Worm (Caenorhabditis elegans) whole organism, young adult: ENCODE data around the gene cpt-5.

Experiments used
- B0019.2 ChIP-seq: fragments of 200-800 bp; sonication (Bioruptor generic); conservative IDR thresholded peaks from 2 replicates; pipeline ENCODE4 v1.3.6; 2022; ENCODE audit warnings: missing genetic modification reagents, missing genetic modification characterization, missing compliant biosample characterization
- F33H1.4 ChIP-seq: fragments of 200-800 bp; sonication (Bioruptor generic); IDR thresholded peaks from 2 replicates; pipeline ENCODE4 v1.3.6; 2022; ENCODE audit warnings: missing genetic modification reagents, missing genetic modification characterization, missing compliant biosample characterization
- K12H6.12 ChIP-seq: fragments of 200-800 bp; sonication (Bioruptor generic); optimal IDR thresholded peaks from 2 replicates; lab custom pipeline; 2018; ENCODE audit warnings: mild to moderate bottlenecking, missing genetic modification characterization, missing compliant biosample characterization
- T07F8.4 ChIP-seq: sonication (generic microtip); optimal IDR thresholded peaks from 2 replicates; lab custom pipeline; 2016; ENCODE audit warnings: mild to moderate bottlenecking, missing genetic modification characterization, moderate library complexity, missing compliant biosample characterization
- Y67H2A.10 ChIP-seq: fragments of 200-800 bp; sonication (Bioruptor generic); conservative IDR thresholded peaks from 2 replicates; pipeline ENCODE4 v1.3.6; 2022; ENCODE audit warnings: missing genetic modification reagents, missing genetic modification characterization, missing compliant biosample characterization
- Y79H2A.3 ChIP-seq: fragments of 200-800 bp; sonication (Bioruptor generic); conservative IDR thresholded peaks from 2 replicates; pipeline ENCODE4 v1.3.6; 2022; ENCODE audit warnings: missing genetic modification reagents, missing genetic modification characterization, missing compliant biosample characterization
- aptf-3 ChIP-seq: fragments of 200-800 bp; sonication (Bioruptor generic); IDR thresholded peaks from 2 replicates; pipeline ENCODE4 v1.3.6; 2022; ENCODE audit warnings: missing genetic modification characterization, missing compliant biosample characterization
- atf-7 ChIP-seq: sonication (generic microtip); optimal IDR thresholded peaks from 2 replicates; lab custom pipeline; 2017; ENCODE audit warnings: mild to moderate bottlenecking, missing genetic modification characterization, missing compliant biosample characterization
- attf-3 ChIP-seq: fragments of 200-800 bp; sonication (Bioruptor generic); conservative IDR thresholded peaks from 2 replicates; pipeline ENCODE4 v1.3.6; 2022; ENCODE audit warnings: missing genetic modification reagents, missing genetic modification characterization, missing compliant biosample characterization
- attf-5 ChIP-seq: fragments of 200-800 bp; sonication (Bioruptor generic); optimal IDR thresholded peaks from 2 replicates; lab custom pipeline; 2018; ENCODE audit warnings: mild to moderate bottlenecking, missing genetic modification characterization, missing compliant biosample characterization
- cebp-1 ChIP-seq, 2 experiments: fragments of 200-800 bp in 1 of 2; sonication (Bioruptor generic) in 1 of 2; sonication (generic microtip) in 1 of 2; IDR thresholded peaks in 1 of 2; optimal IDR thresholded peaks in 1 of 2; 2 replicates each; pipeline versions ENCODE4 v1.3.6 to Lab custom; 2017 to 2022; ENCODE audit warnings: missing compliant biosample characterization in 2 of 2, missing genetic modification characterization in 2 of 2, mild to moderate bottlenecking in 1 of 2, missing genetic modification reagents in 1 of 2, moderate library complexity in 1 of 2
- ceh-100 ChIP-seq: fragments of 200-800 bp; sonication (Bioruptor generic); IDR thresholded peaks from 2 replicates; pipeline ENCODE4 v1.3.6; 2022; ENCODE audit warnings: missing genetic modification reagents, missing genetic modification characterization, missing compliant biosample characterization
- ceh-40 ChIP-seq: fragments of 200-800 bp; sonication (Bioruptor generic); IDR thresholded peaks from 2 replicates; pipeline ENCODE4 v1.3.6; 2022; ENCODE audit warnings: missing genetic modification characterization, missing compliant biosample characterization
- ceh-91 ChIP-seq: fragments of 200-800 bp; sonication (Bioruptor generic); IDR thresholded peaks from 2 replicates; pipeline ENCODE4 v1.3.6; 2022; ENCODE audit warnings: missing genetic modification reagents, missing genetic modification characterization, missing compliant biosample characterization
- dox-1 ChIP-seq: fragments of 200-800 bp; sonication (Bioruptor generic); IDR thresholded peaks from 2 replicates; pipeline ENCODE4 v1.3.6; 2022; ENCODE audit warnings: missing genetic modification reagents, missing genetic modification characterization, missing compliant biosample characterization
- egl-44 ChIP-seq: fragments of 200-800 bp; sonication (Bioruptor generic); IDR thresholded peaks from 2 replicates; pipeline ENCODE4 v1.3.6; 2022; ENCODE audit warnings: missing genetic modification reagents, missing genetic modification characterization, missing compliant biosample characterization
- ekl-4 ChIP-seq: fragments of 200-800 bp; sonication (Bioruptor generic); IDR thresholded peaks from 2 replicates; pipeline ENCODE4 v1.3.6; 2022; ENCODE audit warnings: missing genetic modification reagents, missing genetic modification characterization, missing compliant biosample characterization
- gei-17 ChIP-seq: fragments of 200-800 bp; sonication (Bioruptor generic); optimal IDR thresholded peaks from 2 replicates; lab custom pipeline; 2018; ENCODE audit warnings: mild to moderate bottlenecking, missing genetic modification characterization, missing compliant biosample characterization
- him-1 ChIP-seq: sonication (generic microtip); optimal IDR thresholded peaks from 2 replicates; lab custom pipeline; 2016; ENCODE audit warnings: missing genotype, missing genetic modification reagents, missing genetic modification characterization, missing compliant biosample characterization
- hlh-26 ChIP-seq: fragments of 200-800 bp; sonication (Bioruptor generic); conservative IDR thresholded peaks from 2 replicates; pipeline ENCODE4 v1.3.6; 2022; ENCODE audit warnings: missing genetic modification reagents, missing genetic modification characterization, missing compliant biosample characterization
- hsf-1 ChIP-seq: fragments of 200-800 bp; sonication (Bioruptor generic); IDR thresholded peaks from 2 replicates; pipeline ENCODE4 v1.3.6; 2022; ENCODE audit warnings: missing genetic modification reagents, missing genetic modification characterization, missing compliant biosample characterization
- let-607 ChIP-seq, 2 experiments: fragments of 200-800 bp in 1 of 2; sonication (Bioruptor generic) in 1 of 2; sonication (generic microtip) in 1 of 2; optimal IDR thresholded peaks; 2 replicates each; lab custom pipeline; 2016 to 2018; ENCODE audit warnings: mild to moderate bottlenecking in 2 of 2, missing compliant biosample characterization in 2 of 2, missing genetic modification characterization in 2 of 2, moderate library complexity in 2 of 2, missing genotype in 1 of 2
- lin-40 ChIP-seq: sonication (generic microtip); optimal IDR thresholded peaks from 2 replicates; lab custom pipeline; 2016; ENCODE audit warnings: missing genetic modification characterization, mild to moderate bottlenecking, missing compliant biosample characterization, missing genotype, missing genetic modification reagents
- lsl-1 ChIP-seq: fragments of 200-800 bp; sonication (Bioruptor generic); optimal IDR thresholded peaks from 2 replicates; lab custom pipeline; 2018; ENCODE audit warnings: mild to moderate bottlenecking, missing genetic modification characterization, moderate library complexity, missing compliant biosample characterization
- lsy-27 ChIP-seq: sonication (generic microtip); optimal IDR thresholded peaks from 2 replicates; lab custom pipeline; 2017; ENCODE audit warnings: missing genetic modification characterization, mild to moderate bottlenecking, missing compliant biosample characterization, antibody characterized with exemption, missing genotype, borderline replicate concordance; ENCODE audit not compliant: insufficient read depth
- madf-8 ChIP-seq: fragments of 200-800 bp; sonication (Bioruptor generic); conservative IDR thresholded peaks from 2 replicates; pipeline ENCODE4 v1.3.6; 2022; ENCODE audit warnings: missing genetic modification reagents, missing genetic modification characterization, missing compliant biosample characterization
- nfyb-1 ChIP-seq: fragments of 200-800 bp; sonication (Bioruptor generic); IDR thresholded peaks from 2 replicates; pipeline ENCODE4 v1.3.6; 2022; ENCODE audit warnings: missing genetic modification reagents, missing genetic modification characterization, missing compliant biosample characterization
- nhr-120 ChIP-seq: fragments of 200-800 bp; sonication (Bioruptor generic); IDR thresholded peaks from 2 replicates; pipeline ENCODE4 v1.3.6; 2022; ENCODE audit warnings: missing genetic modification characterization, missing compliant biosample characterization
- nhr-179 ChIP-seq: sonication (generic microtip); optimal IDR thresholded peaks from 2 replicates; lab custom pipeline; 2016; ENCODE audit warnings: mild to moderate bottlenecking, missing genetic modification characterization, missing compliant biosample characterization
- nhr-80 ChIP-seq: sonication (generic microtip); optimal IDR thresholded peaks from 2 replicates; lab custom pipeline; 2016; ENCODE audit warnings: missing genetic modification characterization, missing compliant biosample characterization
- repo-1 ChIP-seq: sonication (generic microtip); optimal IDR thresholded peaks from 2 replicates; lab custom pipeline; 2017; ENCODE audit warnings: mild to moderate bottlenecking, missing genetic modification characterization, missing compliant biosample characterization
- sea-2 ChIP-seq: fragments of 200-800 bp; sonication (Bioruptor generic); IDR thresholded peaks from 2 replicates; pipeline ENCODE4 v1.3.6; 2022; ENCODE audit warnings: missing genetic modification characterization, missing compliant biosample characterization
- snpc-1.1 ChIP-seq: sonication (generic microtip); optimal IDR thresholded peaks from 2 replicates; lab custom pipeline; 2017; ENCODE audit warnings: missing genetic modification characterization, mild to moderate bottlenecking, missing compliant biosample characterization, antibody characterized with exemption, moderate library complexity, missing genotype, missing genetic modification reagents; ENCODE audit not compliant: insufficient read depth
- snpc-1.3 ChIP-seq: sonication (generic microtip); optimal IDR thresholded peaks from 2 replicates; lab custom pipeline; 2017; ENCODE audit warnings: missing genetic modification characterization, mild to moderate bottlenecking, missing compliant biosample characterization, antibody characterized with exemption, moderate library complexity, missing genotype, missing genetic modification reagents; ENCODE audit not compliant: insufficient read depth
- ztf-22 ChIP-seq: fragments of 200-800 bp; sonication (Bioruptor generic); optimal IDR thresholded peaks from 2 replicates; lab custom pipeline; 2018; ENCODE audit warnings: mild to moderate bottlenecking, missing genetic modification characterization, moderate library complexity, missing compliant biosample characterization

Gene cpt-5

DNA sequence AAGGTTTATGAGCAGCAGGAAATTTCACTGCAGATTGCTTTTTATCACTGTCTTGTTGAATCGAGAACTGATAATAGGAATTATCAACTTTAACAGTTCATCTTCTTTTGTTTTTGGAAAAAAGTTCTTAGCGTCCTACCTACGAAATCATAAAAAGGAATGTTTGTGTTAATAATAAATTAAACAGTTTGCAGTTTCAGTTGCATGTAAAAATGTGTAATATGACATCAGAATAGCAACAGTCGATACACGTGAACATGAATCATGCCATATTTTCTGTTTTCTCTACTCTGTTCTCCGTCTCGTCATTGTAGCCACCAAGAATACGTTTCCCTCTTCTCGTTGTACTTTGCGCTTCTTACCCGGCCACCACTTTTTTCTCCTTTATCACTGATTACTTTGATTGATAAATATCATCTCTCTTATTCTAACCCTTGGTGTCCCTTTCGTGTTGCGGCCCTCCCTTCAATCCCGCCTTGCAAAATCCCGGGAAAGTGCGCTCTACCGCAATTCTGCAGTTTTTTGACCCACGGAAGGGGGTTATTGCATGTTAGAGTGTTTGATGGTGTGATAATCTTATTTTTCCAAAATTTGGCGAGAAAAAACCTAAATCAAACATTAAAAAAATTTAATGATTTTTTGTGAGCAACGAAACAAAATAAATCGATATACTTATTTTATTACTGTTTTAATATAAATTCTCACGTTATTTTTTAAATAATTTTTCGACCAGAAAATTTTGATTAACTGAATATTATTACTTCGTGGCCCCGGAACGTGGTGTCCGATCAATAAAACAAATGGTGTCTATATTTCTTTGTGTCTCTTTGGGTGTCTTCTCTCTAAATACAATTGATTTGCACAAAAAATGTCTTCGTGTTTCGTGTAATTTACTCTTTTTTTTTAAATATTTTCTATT, 19.7 kb downstream of the cpt-5 start, which contains the start of gene sptl-3 (continued):
- no peak for TF ChIP-seq gei-17 (GFP tag; lab: Kevin White, UChicago)
- TF ChIP-seq ceh-40 (GFP tag; lab: Robert Waterston, UW) = no peak
- TF ChIP-seq sea-2 = no peak
- no peak for TF ChIP-seq let-607 (tag; optimal IDR thresholded peaks at IDR 0.05; lab: Kevin White, UChicago)
- peak; percentile 1 for TF ChIP-seq attf-5
- no peak for TF ChIP-seq T07F8.4 (tag; lab: Kevin White, UChicago)
- TF ChIP-seq Y79H2A.3 = no peak
- TF ChIP-seq nhr-179 (tag; lab: Kevin White, UChicago) = no peak
- TF ChIP-seq aptf-3 = no peak
- TF ChIP-seq him-1 (tag; lab: Kevin White, UChicago) = no peak
- peak; percentile 47 for TF ChIP-seq lin-40 (tag; lab: Kevin White, UChicago)

DNA sequence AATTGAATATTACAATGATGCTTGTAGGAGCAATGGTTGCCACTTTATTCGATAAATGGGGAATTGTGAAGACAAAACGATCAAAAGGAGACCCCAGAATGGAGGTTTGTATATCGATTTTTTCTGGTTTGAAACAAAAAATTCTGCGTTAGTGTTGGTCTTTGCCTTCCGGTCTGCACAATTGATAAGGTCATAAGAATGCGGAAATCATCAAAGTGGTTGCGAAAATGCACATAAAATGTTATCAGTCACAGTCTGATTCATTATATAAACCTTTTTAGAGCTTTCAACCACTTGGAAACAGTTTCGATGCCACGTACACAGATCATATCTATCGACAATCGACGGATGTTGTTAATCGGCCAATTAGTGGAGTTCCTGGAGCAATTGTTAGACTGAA, 20.6 kb downstream of the cpt-5 start:
- TF ChIP-seq cebp-1 (GFP tag; IDR thresholded peaks at IDR 0.05; lab: Robert Waterston, UW) (no peak), cebp-1 (tag; optimal IDR thresholded peaks at IDR 0.05; lab: Kevin White, UChicago) (peak; percentile 1), nhr-80 (peak; percentile 86), ztf-22 (GFP tag; lab: Kevin White, UChicago) (no peak), Y67H2A.10 (no peak), madf-8 (no peak), atf-7 (tag; lab: Kevin White, UChicago) (no peak), dox-1 (GFP tag; lab: Robert Waterston, UW) (peak; percentile 67)
- TF ChIP-seq, all 124 proteins: peak for 3

DNA sequence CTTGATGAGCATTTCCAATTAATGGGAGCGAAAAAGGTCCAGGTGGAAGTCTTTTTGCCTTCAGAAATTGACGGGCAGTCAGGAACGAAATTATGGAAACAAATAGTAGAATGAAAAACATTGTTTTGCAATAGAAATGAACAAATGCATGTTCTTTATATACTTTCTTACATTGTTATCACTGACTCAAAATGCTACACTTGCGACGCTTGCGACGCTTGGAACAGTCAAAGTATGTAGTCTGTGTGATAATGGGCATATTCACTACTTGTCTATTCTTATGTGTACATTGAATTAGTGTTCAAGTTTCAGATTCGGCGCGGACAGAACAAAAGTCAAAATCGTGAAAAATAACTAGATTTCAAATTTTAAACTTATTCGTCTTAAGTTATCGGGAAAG, 25.4 kb downstream of the cpt-5 start, which contains the start of gene cyp-35C1:
cyp-35C1 (minus strand) TSS at position 132 of the 400 bp plus-strand sequence.
- no peak for TF ChIP-seq F33H1.4
- peak; percentile 24 for TF ChIP-seq nhr-80

DNA sequence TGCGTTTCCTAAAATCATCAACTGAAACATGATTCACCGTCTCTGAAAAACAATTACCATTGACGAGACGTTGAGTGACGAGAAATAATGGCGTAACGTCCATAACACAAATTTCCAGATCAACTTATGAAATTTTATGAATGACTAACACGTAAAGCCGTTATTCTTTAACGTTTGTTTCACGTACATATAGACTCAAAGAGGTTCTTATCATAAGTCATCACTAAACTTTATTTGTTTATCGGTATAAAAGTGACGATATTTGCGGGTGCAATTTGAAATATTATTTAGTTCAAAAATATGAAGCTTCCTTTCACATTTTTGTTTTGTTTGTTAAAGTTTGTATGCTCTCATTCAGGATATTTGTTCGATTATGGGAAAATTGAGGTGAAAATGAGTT, 26.2 kb downstream of the cpt-5 start, which contains the start of gene oac-3:
oac-3 (plus strand) TSS at position 301 of the 400 bp plus-strand sequence.
- TF ChIP-seq T07F8.4 (tag; lab: Kevin White, UChicago) (no peak), B0019.2 (no peak), nfyb-1 (GFP tag; lab: Robert Waterston, UW) (no peak), egl-44 (GFP tag; lab: Robert Waterston, UW) (no peak), ceh-100 (GFP tag; lab: Robert Waterston, UW) (no peak), lsy-27 (tag; lab: Kevin White, UChicago) (no peak), ekl-4 (GFP tag; lab: Robert Waterston, UW) (no peak), repo-1 (no peak), lsl-1 (GFP tag; lab: Kevin White, UChicago) (no peak), hlh-26 (GFP tag; lab: Robert Waterston, UW) (no peak), K12H6.12 (tag; lab: Kevin White, UChicago) (no peak), nhr-120 (GFP tag; lab: Robert Waterston, UW) (no peak), ceh-91 (GFP tag; lab: Robert Waterston, UW) (no peak), snpc-1.3 (tag; lab: Kevin White, UChicago) (no peak), attf-3 (no peak), hsf-1 (GFP tag; lab: Robert Waterston, UW) (no peak), gei-17 (GFP tag; lab: Kevin White, UChicago) (no peak), snpc-1.1 (tag; lab: Kevin White, UChicago) (no peak), him-1 (tag; lab: Kevin White, UChicago) (no peak)
